Fruit fly (Drosophila melanogaster) whole organism, embryonic: Measurements from ENCODE around the gene SP1173.

Source experiments
- Asciz ChIP-seq: fragments of 200-800 bp; sonication (Bioruptor generic); optimal IDR thresholded peaks from 2 replicates; lab custom pipeline; 2017; ENCODE audit warnings: missing biosample characterization, mild to moderate bottlenecking, missing genetic modification characterization, missing genetic modification reagents
- Atf3 ChIP-seq: fragments of 200-800 bp; sonication (Bioruptor generic); optimal IDR thresholded peaks from 3 replicates; lab custom pipeline; 2016; ENCODE audit warnings: missing biosample characterization, missing genetic modification characterization
- Bdp1 ChIP-seq: fragments of 200-800 bp; sonication (Bioruptor generic); optimal IDR thresholded peaks from 3 replicates; lab custom pipeline; 2016; ENCODE audit warnings: missing biosample characterization, missing genetic modification characterization
- C15 ChIP-seq: fragments of 200-800 bp; sonication (Bioruptor generic); IDR thresholded peaks from 3 replicates; pipeline ENCODE4 v1.3.6; 2022; ENCODE audit warnings: missing biosample characterization, missing genetic modification characterization
- CG11560 ChIP-seq: fragments of 200-800 bp; sonication (Bioruptor generic); IDR thresholded peaks from 3 replicates; pipeline ENCODE4 v1.3.6; 2022; ENCODE audit warnings: missing biosample characterization, missing genetic modification characterization
- CG12104 ChIP-seq: fragments of 200-800 bp; sonication (Bioruptor generic); optimal IDR thresholded peaks from 3 replicates; lab custom pipeline; 2016; ENCODE audit warnings: missing biosample characterization, missing genetic modification characterization
- CG12659 ChIP-seq: fragments of 200-800 bp; sonication (Bioruptor generic); optimal IDR thresholded peaks from 3 replicates; lab custom pipeline; 2017; ENCODE audit warnings: mild to moderate bottlenecking, missing biosample characterization, missing genetic modification reagents, missing genetic modification characterization
- CG12942 ChIP-seq: fragments of 200-800 bp; sonication (Bioruptor generic); optimal IDR thresholded peaks from 3 replicates; lab custom pipeline; 2016; ENCODE audit warnings: missing biosample characterization, missing genetic modification characterization
- CG1603 ChIP-seq: fragments of 200-800 bp; sonication (Bioruptor generic); optimal IDR thresholded peaks from 2 replicates; lab custom pipeline; 2019; ENCODE audit warnings: missing biosample characterization, mild to moderate bottlenecking, missing genetic modification characterization, moderate library complexity
- CG16813 ChIP-seq: fragments of 200-800 bp; sonication (Bioruptor generic); IDR thresholded peaks from 3 replicates; pipeline ENCODE4 v1.3.6; 2022; ENCODE audit warnings: missing biosample characterization, missing genetic modification characterization; ENCODE audit not compliant: partially characterized antibody
- CG17359 ChIP-seq: fragments of 200-800 bp; sonication (Bioruptor generic); optimal IDR thresholded peaks from 3 replicates; lab custom pipeline; 2018; ENCODE audit warnings: missing biosample characterization, mild to moderate bottlenecking, missing genetic modification characterization, moderate library complexity
- CG1832 ChIP-seq: fragments of 200-800 bp; sonication (Bioruptor generic); optimal IDR thresholded peaks from 2 replicates; lab custom pipeline; 2017; ENCODE audit warnings: missing biosample characterization, mild to moderate bottlenecking, missing genetic modification characterization, inconsistent platforms
- CG2129 ChIP-seq: fragments of 200-800 bp; sonication (Bioruptor generic); IDR thresholded peaks from 2 replicates; pipeline ENCODE4 v1.3.6; 2022; ENCODE audit warnings: missing biosample characterization, missing genetic modification characterization; ENCODE audit not compliant: partially characterized antibody
- CG3065 ChIP-seq: fragments of 200-800 bp; sonication (Bioruptor generic); optimal IDR thresholded peaks from 2 replicates; lab custom pipeline; 2016; ENCODE audit warnings: missing biosample characterization, missing genetic modification characterization
- CG31224 ChIP-seq: fragments of 200-800 bp; sonication (Bioruptor generic); IDR thresholded peaks from 2 replicates; pipeline ENCODE4 v1.3.6; 2022; ENCODE audit warnings: missing biosample characterization, missing genetic modification characterization
- CG31365 ChIP-seq: fragments of 200-800 bp; sonication (Bioruptor generic); optimal IDR thresholded peaks from 2 replicates; lab custom pipeline; 2018; ENCODE audit warnings: missing biosample characterization, mild to moderate bottlenecking, missing genetic modification characterization
- CG31388 ChIP-seq: fragments of 200-800 bp; sonication (Bioruptor generic); optimal IDR thresholded peaks from 2 replicates; lab custom pipeline; 2016; ENCODE audit warnings: missing biosample characterization, missing genetic modification characterization
- CG32772 ChIP-seq: fragments of 200-800 bp; sonication (Bioruptor generic); IDR thresholded peaks from 2 replicates; pipeline ENCODE4 v1.3.6; 2022; ENCODE audit warnings: missing biosample characterization, missing genetic modification characterization
- CG4730 ChIP-seq: fragments of 200-800 bp; sonication (Bioruptor generic); IDR thresholded peaks from 2 replicates; pipeline ENCODE4 v1.3.6; 2022; ENCODE audit warnings: missing biosample characterization, missing genetic modification characterization
- CG8290 ChIP-seq, 3 experiments: fragments of 200-800 bp; sonication (Bioruptor generic); optimal IDR thresholded peaks; 2 replicates each; lab custom pipeline; 2016 to 2019; ENCODE audit warnings: missing biosample characterization in 3 of 3, missing genetic modification characterization in 3 of 3, mild to moderate bottlenecking in 2 of 3, moderate library complexity in 1 of 3
- CG8944 ChIP-seq: fragments of 200-800 bp; sonication (Bioruptor generic); optimal IDR thresholded peaks from 3 replicates; lab custom pipeline; 2016; ENCODE audit warnings: missing biosample characterization, missing genetic modification characterization
- CG9437 ChIP-seq: fragments of 200-800 bp; sonication (Bioruptor generic); optimal IDR thresholded peaks from 2 replicates; lab custom pipeline; 2018; ENCODE audit warnings: missing biosample characterization, mild to moderate bottlenecking, missing genetic modification characterization
- Chrac-16 ChIP-seq: fragments of 200-800 bp; sonication (Bioruptor generic); optimal IDR thresholded peaks from 3 replicates; lab custom pipeline; 2016; ENCODE audit warnings: missing biosample characterization, missing genetic modification characterization
- D19B ChIP-seq: fragments of 200-800 bp; sonication (Bioruptor generic); optimal IDR thresholded peaks from 2 replicates; lab custom pipeline; 2017; ENCODE audit warnings: missing biosample characterization, mild to moderate bottlenecking, missing genetic modification characterization
- Dll ChIP-seq: fragments of 200-800 bp; sonication (Bioruptor generic); IDR thresholded peaks from 4 replicates; pipeline ENCODE4 v1.3.6; 2022; ENCODE audit warnings: missing biosample characterization, missing genetic modification characterization; ENCODE audit not compliant: partially characterized antibody
- Drgx ChIP-seq: fragments of 200-800 bp; sonication (Bioruptor generic); IDR thresholded peaks from 2 replicates; pipeline ENCODE4 v1.3.6; 2022; ENCODE audit warnings: missing biosample characterization, missing genetic modification characterization
- E2f2 ChIP-seq: fragments of 200-800 bp; sonication (Bioruptor generic); IDR thresholded peaks from 2 replicates; pipeline ENCODE4 v1.3.6; 2022; ENCODE audit warnings: missing biosample characterization, missing genetic modification characterization
- Fer2 ChIP-seq: fragments of 200-800 bp; sonication (Bioruptor generic); optimal IDR thresholded peaks from 2 replicates; lab custom pipeline; 2018; ENCODE audit warnings: missing biosample characterization, mild to moderate bottlenecking, missing genetic modification characterization, moderate library complexity
- Mrtf ChIP-seq: fragments of 200-800 bp; sonication (Bioruptor generic); IDR thresholded peaks from 3 replicates; pipeline ENCODE4 v1.3.6; 2022; ENCODE audit warnings: missing biosample characterization, missing genetic modification characterization
- Nf-YC ChIP-seq: fragments of 200-800 bp; optimal IDR thresholded peaks from 3 replicates; lab custom pipeline; 2019; ENCODE audit warnings: missing biosample characterization, mild to moderate bottlenecking, missing genetic modification characterization, moderate library complexity
- PHDP ChIP-seq: fragments of 200-800 bp; sonication (Bioruptor generic); optimal IDR thresholded peaks from 3 replicates; lab custom pipeline; 2018; ENCODE audit warnings: missing biosample characterization, mild to moderate bottlenecking, missing genetic modification characterization, moderate library complexity
- Ptx1 ChIP-seq: fragments of 200-800 bp; sonication (Bioruptor generic); IDR thresholded peaks from 2 replicates; pipeline ENCODE4 v1.3.6; 2022; ENCODE audit warnings: missing biosample characterization, missing genetic modification characterization
- Spps ChIP-seq: fragments of 200-800 bp; sonication (Bioruptor generic); optimal IDR thresholded peaks from 2 replicates; lab custom pipeline; 2018; ENCODE audit warnings: missing biosample characterization, mild to moderate bottlenecking, missing genetic modification characterization
- abd-A ChIP-seq: fragments of 200-800 bp; sonication (Bioruptor generic); optimal IDR thresholded peaks from 3 replicates; lab custom pipeline; 2019; ENCODE audit warnings: missing biosample characterization, mild to moderate bottlenecking, missing genetic modification characterization, moderate library complexity
- al ChIP-seq: fragments of 200-800 bp; sonication (Bioruptor generic); IDR thresholded peaks from 2 replicates; pipeline ENCODE4 v1.3.6; 2022; ENCODE audit warnings: missing biosample characterization, missing genetic modification characterization
- bab2 ChIP-seq: fragments of 200-800 bp; sonication (Bioruptor generic); optimal IDR thresholded peaks from 2 replicates; lab custom pipeline; 2016; ENCODE audit warnings: missing biosample characterization, missing genetic modification characterization
- cg ChIP-seq: fragments of 200-800 bp; sonication (Bioruptor generic); optimal IDR thresholded peaks from 3 replicates; lab custom pipeline; 2019; ENCODE audit warnings: missing biosample characterization, mild to moderate bottlenecking, missing genetic modification characterization, moderate library complexity
- corto ChIP-seq: fragments of 200-800 bp; sonication (Bioruptor generic); optimal IDR thresholded peaks from 2 replicates; lab custom pipeline; 2016; ENCODE audit warnings: missing biosample characterization, mild to moderate bottlenecking, missing genetic modification characterization, moderate library complexity
- crol ChIP-seq: fragments of 200-800 bp; sonication (Bioruptor generic); IDR thresholded peaks from 2 replicates; pipeline ENCODE4 v1.3.6; 2022; ENCODE audit warnings: missing biosample characterization, missing genetic modification characterization
- da ChIP-seq: fragments of 200-800 bp; sonication (Bioruptor generic); optimal IDR thresholded peaks from 2 replicates; lab custom pipeline; 2016; ENCODE audit warnings: missing biosample characterization, missing genetic modification characterization
- gfzf ChIP-seq: fragments of 200-800 bp; sonication (Bioruptor generic); optimal IDR thresholded peaks from 2 replicates; lab custom pipeline; 2016; ENCODE audit warnings: missing biosample characterization, mild to moderate bottlenecking, missing genetic modification characterization, moderate library complexity
- grn ChIP-seq: fragments of 200-800 bp; sonication (Bioruptor generic); optimal IDR thresholded peaks from 3 replicates; lab custom pipeline; 2017; ENCODE audit warnings: missing biosample characterization, missing genetic modification characterization
- klu ChIP-seq: fragments of 200-800 bp; sonication (Bioruptor generic); IDR thresholded peaks from 2 replicates; pipeline ENCODE4 v1.3.6; 2022; ENCODE audit warnings: missing biosample characterization, missing genetic modification characterization
- org-1 ChIP-seq: fragments of 200-800 bp; sonication (Bioruptor generic); optimal IDR thresholded peaks from 2 replicates; lab custom pipeline; 2017; ENCODE audit warnings: missing biosample characterization, missing genetic modification characterization
- prd ChIP-seq, 3 experiments: fragments of >200 bp in 2 of 3; fragments of 200-800 bp in 1 of 3; sonication (Bioruptor generic) in 1 of 3; optimal IDR thresholded peaks in 2 of 3; IDR thresholded peaks in 1 of 3; 2 replicates in 2 of 3; 3 replicates in 1 of 3; pipeline versions ENCODE4 v1.3.6 to Lab custom; 2017 to 2022; ENCODE audit warnings: missing biosample characterization in 1 of 3, missing genetic modification characterization in 1 of 3
- sisA ChIP-seq: fragments of 200-800 bp; sonication (Bioruptor generic); IDR thresholded peaks from 2 replicates; pipeline ENCODE4 v1.3.6; 2022; ENCODE audit warnings: missing biosample characterization, missing genetic modification characterization
- sob ChIP-seq: fragments of 200-800 bp; sonication (Bioruptor generic); IDR thresholded peaks from 2 replicates; pipeline ENCODE4 v1.3.6; 2022; ENCODE audit warnings: missing biosample characterization, missing genetic modification characterization
- stc ChIP-seq: fragments of 200-800 bp; sonication (Bioruptor generic); IDR thresholded peaks from 2 replicates; pipeline ENCODE4 v1.3.6; 2022; ENCODE audit warnings: missing biosample characterization, missing genetic modification characterization
- tll ChIP-seq, 2 experiments: fragments of 200-800 bp in 1 of 2; fragments of >200 bp in 1 of 2; sonication (Bioruptor generic) in 1 of 2; optimal IDR thresholded peaks; 2 replicates each; lab custom pipeline; 2017 to 2019; ENCODE audit warnings: missing biosample characterization in 2 of 2, missing genetic modification characterization in 2 of 2, mild to moderate bottlenecking in 1 of 2, moderate library complexity in 1 of 2
- z ChIP-seq: fragments of 200-800 bp; sonication (Bioruptor generic); IDR thresholded peaks from 3 replicates; pipeline ENCODE4 v1.3.6; 2022; ENCODE audit warnings: missing biosample characterization, missing genetic modification characterization

Gene SP1173

DNA sequence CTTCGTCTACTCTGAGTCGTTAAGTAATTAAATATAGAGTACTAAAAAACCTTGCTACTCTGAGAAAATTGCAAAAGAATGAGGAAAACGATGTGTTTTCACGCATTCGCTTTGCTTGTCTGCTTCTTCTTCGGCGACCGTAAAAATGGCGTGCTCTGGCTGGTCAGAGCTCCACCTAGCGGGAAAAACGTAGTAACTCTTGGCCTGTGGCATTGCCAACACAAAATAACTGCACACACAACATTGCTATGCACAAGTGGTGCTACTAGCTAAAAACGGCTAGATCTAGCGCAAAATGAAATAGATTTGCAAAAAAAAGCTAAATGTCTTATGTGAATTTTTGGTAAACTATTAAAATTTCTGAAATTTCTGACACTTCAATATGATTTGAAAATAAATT lies 43.8 kb upstream of the SP1173 start (continued):
- TF ChIP-seq CG9437 (GFP tag; lab: Kevin White, UChicago): peak; percentile 12
- no peak for TF ChIP-seq prd (optimal IDR thresholded peaks at IDR 0.05; lab: Kevin White, UChicago)
- TF ChIP-seq prd (GFP tag; IDR thresholded peaks at IDR 0.05; lab: Robert Waterston, UW): peak; percentile 69; the same call in 2 of the 3 replicates
- peak; percentile 20; the same call in 1 of the 2 replicates for TF ChIP-seq klu (GFP tag; lab: Robert Waterston, UW)
- no peak; the same call in 1 of the 2 replicates for TF ChIP-seq crol (GFP tag; lab: Robert Waterston, UW)
- TF ChIP-seq CG8944 (GFP tag; lab: Kevin White, UChicago): peak; percentile 48
- TF ChIP-seq E2f2 (GFP tag; lab: Robert Waterston, UW): peak; percentile 39
- peak; percentile 3 for TF ChIP-seq Fer2 (tag; lab: Kevin White, UChicago)
- peak; percentile 32 for TF ChIP-seq CG31365 (tag; lab: Kevin White, UChicago)
- no peak for TF ChIP-seq CG11560 (tag; lab: Robert Waterston, UW)
- TF ChIP-seq bab2 (GFP tag; lab: Kevin White, UChicago): peak; percentile 16
- TF ChIP-seq CG8290 (GFP tag; optimal IDR thresholded peaks at IDR 0.05; lab: Kevin White, UChicago): peak; percentile 58
- TF ChIP-seq CG8290 (tag; optimal IDR thresholded peaks at IDR 0.05; lab: Kevin White, UChicago): peak in 1 of 2 experiments; percentile 83
- no peak for TF ChIP-seq CG4730 (GFP tag; lab: Robert Waterston, UW)
- TF ChIP-seq CG16813: peak; percentile 29; the same call in 1 of the 3 replicates
- peak; percentile 79 for TF ChIP-seq Nf-YC (tag; lab: Kevin White, UChicago)
- no peak for TF ChIP-seq CG1832 (GFP tag; lab: Kevin White, UChicago)
- no peak for TF ChIP-seq Asciz
- peak; percentile 63 for TF ChIP-seq Ptx1
- TF ChIP-seq C15: no peak
- no peak for TF ChIP-seq grn (GFP tag; lab: Kevin White, UChicago)
- peak; percentile 84 for TF ChIP-seq CG12659 (GFP tag; lab: Kevin White, UChicago)
- TF ChIP-seq da: no peak
- no peak; the same call in 1 of the 2 replicates for TF ChIP-seq CG32772 (GFP tag; lab: Robert Waterston, UW)
- peak; percentile 36 for TF ChIP-seq CG17359 (tag; lab: Kevin White, UChicago)
- no peak for TF ChIP-seq CG31388 (GFP tag; lab: Kevin White, UChicago)
- no peak for TF ChIP-seq CG12104 (GFP tag; lab: Kevin White, UChicago)
- TF ChIP-seq PHDP (tag; lab: Kevin White, UChicago): peak; percentile 40
- TF ChIP-seq Bdp1 (GFP tag; lab: Kevin White, UChicago): no peak
- no peak for TF ChIP-seq corto (GFP tag; lab: Kevin White, UChicago)
- TF ChIP-seq Mrtf (GFP tag; lab: Robert Waterston, UW): no peak; the same call in 2 of the 3 replicates
- TF ChIP-seq abd-A (tag; lab: Kevin White, UChicago): peak; percentile 23
- TF ChIP-seq gfzf: peak; percentile 9
- peak; percentile 5 for TF ChIP-seq cg
- no peak for TF ChIP-seq org-1 (GFP tag; lab: Kevin White, UChicago)
- TF ChIP-seq Drgx (GFP tag; lab: Robert Waterston, UW): 0 out of 2 replicates have a peak, but pooled peaks have one; percentile 32
- no peak for TF ChIP-seq z
- TF ChIP-seq CG31224 (GFP tag; lab: Robert Waterston, UW): peak; percentile 38; the same call in 1 of the 2 replicates
- peak; percentile 76 for TF ChIP-seq sob (GFP tag; lab: Robert Waterston, UW)
- no peak for TF ChIP-seq Dll
- TF ChIP-seq CG12942 (GFP tag; lab: Kevin White, UChicago): peak; percentile 10
- peak; percentile 18 for TF ChIP-seq Chrac-16 (GFP tag; lab: Kevin White, UChicago)
- no peak for TF ChIP-seq CG3065 (GFP tag; lab: Kevin White, UChicago)
- no peak for TF ChIP-seq Atf3 (GFP tag; lab: Kevin White, UChicago)
- TF ChIP-seq Spps (tag; lab: Kevin White, UChicago): no peak
- TF ChIP-seq CG1603 (tag; lab: Kevin White, UChicago): peak; percentile 68
- TF ChIP-seq tll (GFP tag; optimal IDR thresholded peaks at IDR 0.05; lab: Kevin White, UChicago): no peak
- peak; percentile 43; the same call in 1 of the 2 replicates for TF ChIP-seq al (GFP tag; lab: Robert Waterston, UW)
- no peak for TF ChIP-seq CG2129 (GFP tag; lab: Robert Waterston, UW)
- TF ChIP-seq stc (GFP tag; lab: Robert Waterston, UW): no peak
- TF ChIP-seq D19B (GFP tag; lab: Kevin White, UChicago): no peak
- TF ChIP-seq sisA (GFP tag; lab: Robert Waterston, UW): peak; percentile 45; the same call in 1 of the 2 replicates
